Fruit fly (Drosophila melanogaster) whole organism, larva: ENCODE measurements around the gene eIF2beta.
A peak's percentile ranks its signal among the peaks of the same experiment; 100 is the strongest.

Source experiments
- noc ChIP-seq: fragments of 200-800 bp; sonication (Bioruptor generic); optimal IDR thresholded peaks from 3 replicates; lab custom pipeline; 2019; ENCODE audit warnings: missing biosample characterization, mild to moderate bottlenecking, missing genetic modification characterization, moderate library complexity

The eIF2beta gene

DNA sequence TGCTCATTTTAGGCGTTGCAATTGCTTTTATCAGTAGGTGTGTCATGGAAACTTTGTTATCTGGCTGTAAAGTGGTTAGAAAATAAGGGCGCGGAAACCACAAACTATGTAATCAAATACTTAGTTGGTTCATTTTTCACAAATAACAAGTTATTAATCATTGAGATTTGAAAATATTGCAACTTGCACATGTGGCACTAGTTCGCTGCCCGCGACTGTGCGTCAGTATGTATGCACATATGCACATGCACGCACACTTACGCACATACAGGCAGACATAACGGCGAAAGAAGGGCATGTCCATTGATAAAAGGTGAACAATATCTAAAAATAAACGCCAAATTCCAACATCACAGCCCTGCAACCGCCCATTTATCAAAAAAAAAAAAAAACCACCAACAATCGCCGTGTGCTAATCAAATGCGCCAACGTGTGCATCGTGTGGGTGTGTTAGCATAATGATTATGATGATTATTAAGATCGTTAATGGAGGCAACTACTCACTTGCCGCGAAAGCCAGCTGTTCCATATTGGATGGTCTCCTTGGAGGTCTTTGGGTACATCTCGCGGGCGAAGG, 3.0 kb upstream of the eIF2beta start:
- TF ChIP-seq noc (tag; lab: Kevin White, UChicago), result no peak

DNA sequence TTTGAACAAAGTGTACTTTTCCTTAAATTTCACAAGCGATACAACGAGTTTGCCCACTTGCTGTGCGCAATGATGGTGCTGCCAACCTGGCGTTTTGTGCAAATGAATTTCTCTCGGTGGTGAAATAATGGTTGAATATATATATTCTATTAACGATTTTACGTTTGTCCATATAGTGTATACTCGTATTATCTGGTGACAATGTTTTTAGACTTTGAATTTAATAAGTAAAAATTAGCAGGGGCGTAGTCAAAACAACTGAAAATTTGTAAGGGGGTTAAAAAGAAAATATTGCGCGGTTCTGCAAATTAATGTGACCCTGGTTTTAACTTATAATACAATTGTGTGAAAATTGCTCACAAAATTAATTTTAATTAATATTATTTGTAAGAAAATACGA, 2.6 kb downstream of the eIF2beta start, which contains the start of the genes ver and Gcn5:
ver (plus strand) TSS at position 47 of the 400 bp plus-strand sequence.
Gcn5 (minus strand) TSS at position 74 of the 400 bp plus-strand sequence.
- peak; percentile 94 for TF ChIP-seq noc (tag; lab: Kevin White, UChicago)

DNA sequence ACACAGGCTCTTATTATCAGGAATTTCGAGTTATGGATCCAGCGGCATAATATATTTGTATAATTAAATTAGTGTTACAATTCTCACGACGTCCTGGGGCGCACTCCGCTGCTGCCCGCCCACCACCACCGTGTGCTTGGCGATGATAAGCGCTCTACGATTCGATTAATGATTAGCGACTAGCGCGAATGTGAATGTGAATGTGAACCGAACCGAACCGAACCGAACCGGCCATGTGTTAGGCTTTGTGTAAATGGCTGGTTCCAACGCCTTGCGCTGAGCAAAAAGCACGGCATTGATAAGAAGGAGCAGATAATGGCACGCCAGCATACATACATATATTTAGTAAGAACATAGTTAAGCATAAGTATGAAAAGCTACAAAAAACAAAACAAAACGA, 7.2 kb downstream of the eIF2beta start:
- no peak for TF ChIP-seq noc (tag; lab: Kevin White, UChicago)

DNA sequence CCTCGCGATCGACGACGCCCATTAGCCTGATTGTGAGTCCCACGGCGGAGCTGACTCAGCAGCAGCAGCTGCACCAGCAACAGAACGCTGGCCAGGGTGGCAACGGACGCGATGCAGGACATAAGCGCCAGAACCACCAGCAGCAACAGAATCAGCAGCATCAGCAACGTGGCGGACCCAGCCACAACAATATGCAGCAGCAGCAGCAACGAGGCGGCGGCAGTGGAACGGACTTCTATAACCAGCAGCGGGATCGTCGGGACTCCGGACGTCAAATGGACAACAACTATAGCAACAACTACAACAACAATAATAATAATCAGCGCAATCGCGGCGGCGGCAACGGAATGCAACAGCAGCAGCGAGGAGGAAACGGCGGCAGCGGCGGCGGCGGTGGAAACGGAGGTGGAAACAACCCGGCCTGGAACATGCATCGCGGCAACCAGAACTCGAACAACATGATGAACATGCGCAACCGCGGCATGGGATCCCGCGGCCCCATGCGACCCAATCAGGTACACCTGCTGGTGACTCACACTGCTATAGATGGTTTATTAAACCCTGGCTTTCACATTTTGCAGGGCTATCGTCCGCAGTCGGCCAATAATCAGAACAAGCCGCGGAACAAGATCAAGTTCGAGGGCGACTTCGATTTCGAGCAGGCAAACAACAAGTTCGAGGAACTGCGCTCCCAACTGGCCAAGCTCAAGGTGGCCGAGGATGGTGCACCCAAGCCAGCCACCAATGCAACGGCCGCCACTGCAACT, 8.9 kb downstream of the eIF2beta start:
- no peak for TF ChIP-seq noc (tag; lab: Kevin White, UChicago)

DNA sequence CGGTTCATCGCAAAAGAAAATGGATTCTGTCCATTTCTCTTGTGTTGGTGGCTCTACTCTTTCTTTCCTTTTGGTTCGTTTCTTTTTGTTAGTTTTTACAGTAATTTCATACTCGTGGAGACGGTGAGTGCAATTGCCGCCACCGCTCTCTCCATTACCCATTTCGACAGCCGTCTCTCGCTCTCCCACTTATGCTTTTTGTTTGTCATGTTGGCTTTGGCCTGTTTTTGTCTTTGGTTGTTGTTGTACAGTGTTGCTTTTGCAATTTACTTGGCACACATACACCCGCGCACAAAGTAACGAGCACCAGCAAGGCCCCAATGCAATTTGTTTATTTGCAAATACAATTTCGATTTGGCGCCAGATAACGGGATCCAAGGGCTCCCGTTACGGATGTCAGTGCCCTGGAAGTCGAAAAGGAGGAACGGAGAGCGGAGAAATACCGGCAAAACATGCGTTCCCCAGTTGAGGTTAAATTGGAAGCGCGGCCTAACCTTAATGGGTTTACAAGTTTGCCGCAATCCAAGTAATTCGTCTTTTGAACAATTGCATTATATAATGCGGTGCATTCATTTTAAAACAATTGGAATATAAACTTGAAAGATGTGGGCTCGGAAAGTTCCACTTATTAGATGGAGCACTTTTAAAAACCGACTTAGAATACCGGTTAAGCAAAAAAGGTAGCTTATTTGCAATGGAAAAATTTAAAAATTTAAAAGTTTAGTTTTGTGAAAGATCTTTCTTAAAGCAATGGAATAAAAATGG, 10.7 kb downstream of the eIF2beta start:
- TF ChIP-seq noc (tag; lab: Kevin White, UChicago), result no peak

DNA sequence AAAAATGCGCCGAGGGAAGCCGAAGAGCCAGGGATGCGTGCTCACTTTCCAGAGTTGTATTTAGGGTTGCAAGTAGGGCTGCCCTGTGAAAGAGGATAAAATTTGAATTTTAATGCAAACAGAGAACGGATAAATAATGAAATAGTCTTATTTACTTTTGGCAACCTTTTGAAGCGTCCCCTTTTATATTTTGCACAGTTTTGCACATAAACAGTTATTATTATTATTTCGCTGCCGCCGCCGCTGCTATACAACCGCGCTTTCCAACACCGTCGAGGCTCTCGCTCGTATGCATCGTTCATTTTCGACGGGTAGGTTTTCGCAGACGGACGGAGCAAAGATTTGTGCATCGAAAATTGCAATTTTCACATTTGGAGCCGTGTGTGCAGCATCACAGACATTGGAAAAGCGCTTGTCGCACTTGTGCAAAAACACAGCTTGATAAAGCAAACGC, 11.7 kb downstream of the eIF2beta start, which contains the start of the genes sti and tral:
sti (minus strand) TSS at position 54 of the 454 bp plus-strand sequence.
tral (plus strand) TSS at position 298 of the 454 bp plus-strand sequence.
- TF ChIP-seq noc (tag; lab: Kevin White, UChicago), result peak; percentile 78

DNA sequence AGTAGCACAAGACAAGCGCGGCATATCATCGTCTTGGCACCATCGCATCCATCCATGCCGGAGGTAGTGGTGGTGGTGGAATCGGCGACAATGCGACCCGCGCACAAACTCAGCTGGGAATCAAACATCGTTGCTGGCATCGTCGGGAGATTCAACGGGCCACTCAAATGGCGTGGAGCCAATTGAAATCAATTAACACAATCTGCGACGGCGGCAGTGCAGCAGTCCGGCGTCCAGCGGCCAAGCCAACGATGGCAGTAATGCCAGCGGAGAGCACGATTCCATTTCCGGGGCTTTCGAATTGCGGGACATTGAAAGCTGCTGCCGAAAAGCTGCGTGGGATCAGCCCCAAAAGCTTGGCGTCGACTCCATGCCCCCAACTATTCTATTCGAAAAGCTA, 19.0 kb downstream of the eIF2beta start, which contains the start of gene CG10654:
CG10654 (minus strand) TSS at position 270 of the 400 bp plus-strand sequence.
- TF ChIP-seq noc (tag; lab: Kevin White, UChicago), result no peak

DNA sequence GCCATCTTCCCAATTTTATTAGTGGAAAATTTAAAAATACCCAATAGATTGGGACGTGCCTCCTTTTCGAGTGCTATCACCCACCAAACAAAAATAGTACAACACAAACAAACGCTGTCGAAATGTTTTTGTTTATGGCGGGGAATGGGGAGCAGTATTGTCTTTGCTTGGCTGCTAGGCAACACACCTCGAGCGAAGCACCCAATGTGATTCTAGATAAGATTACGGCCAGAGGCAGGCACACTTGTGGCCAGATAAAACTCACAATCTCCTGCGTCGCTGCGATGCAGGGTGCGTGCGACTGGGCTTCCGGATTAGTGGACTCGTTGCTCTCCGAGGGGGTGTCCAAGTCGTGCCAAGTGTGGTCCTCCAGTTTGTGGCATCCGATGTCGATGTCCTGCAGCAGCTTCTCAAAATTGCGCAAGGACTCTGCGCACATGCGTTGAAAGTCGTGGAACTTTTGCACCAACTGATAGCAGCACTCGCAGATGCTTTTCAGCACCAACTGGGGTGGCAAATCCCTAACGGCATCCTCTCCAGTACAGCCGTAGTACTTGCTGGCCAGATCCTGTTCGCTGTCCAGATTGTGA, 19.5 kb downstream of the eIF2beta start:
- TF ChIP-seq noc (tag; lab: Kevin White, UChicago), result peak; percentile 20

DNA sequence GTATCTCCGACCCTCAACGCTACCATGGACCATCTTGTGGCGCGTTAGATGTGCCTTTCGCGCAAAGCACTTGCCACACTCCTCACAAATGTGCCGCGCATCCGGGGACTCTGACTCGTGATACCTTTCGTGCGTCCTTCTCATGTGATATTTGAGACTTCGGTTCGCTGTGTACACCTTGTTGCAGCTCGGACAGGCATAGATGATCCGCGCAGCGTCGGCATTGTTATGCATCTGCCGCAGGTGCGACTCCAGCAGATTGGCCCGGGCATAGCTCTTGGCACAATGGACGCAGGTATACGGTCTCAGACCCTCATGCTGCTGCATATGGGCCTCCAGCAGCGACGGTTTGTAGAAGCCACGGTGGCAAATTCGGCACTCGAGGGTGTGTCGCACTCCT, 20.5 kb downstream of the eIF2beta start:
- TF ChIP-seq noc (tag; lab: Kevin White, UChicago), result no peak

DNA sequence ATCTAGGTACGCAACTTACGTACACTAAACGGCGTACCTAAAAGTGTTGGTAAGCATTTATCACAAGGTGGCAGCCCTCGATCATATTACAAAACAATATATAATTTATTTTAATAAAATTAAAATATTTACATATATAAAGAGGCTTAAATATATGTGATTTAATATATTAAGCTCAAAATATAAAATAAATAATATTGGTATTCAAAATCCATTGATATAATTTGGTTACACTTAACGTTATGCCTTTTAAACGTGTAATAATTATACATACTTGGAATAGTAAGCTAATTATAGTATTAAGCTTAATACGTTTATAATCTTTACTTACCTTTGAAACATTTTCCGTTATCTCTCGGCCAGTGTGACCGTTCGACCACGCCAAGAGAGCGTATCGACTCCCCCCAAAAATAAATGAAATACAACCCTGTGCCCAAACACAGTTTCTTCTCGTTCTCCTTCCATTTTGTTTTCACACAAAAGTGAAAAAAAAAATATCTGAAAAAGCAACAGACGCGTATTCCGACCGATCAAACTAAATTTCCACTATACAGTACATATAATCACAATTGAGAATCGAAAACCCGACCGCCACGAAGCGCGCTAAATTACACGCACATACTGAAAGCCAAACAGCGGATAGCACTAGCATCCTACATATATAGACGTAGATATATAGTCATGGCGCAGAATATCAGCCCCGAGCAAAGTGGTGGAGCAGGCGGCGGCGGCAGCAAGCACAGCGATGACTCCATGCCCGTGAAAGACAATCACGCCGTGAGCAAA, 22.5 kb downstream of the eIF2beta start, which contains the start of the genes CG10646 and vih:
CG10646 (minus strand) TSS at position 30 of the 786 bp plus-strand sequence.
vih (plus strand) TSS at position 428 of the 786 bp plus-strand sequence.
- no peak for TF ChIP-seq noc (tag; lab: Kevin White, UChicago)

DNA sequence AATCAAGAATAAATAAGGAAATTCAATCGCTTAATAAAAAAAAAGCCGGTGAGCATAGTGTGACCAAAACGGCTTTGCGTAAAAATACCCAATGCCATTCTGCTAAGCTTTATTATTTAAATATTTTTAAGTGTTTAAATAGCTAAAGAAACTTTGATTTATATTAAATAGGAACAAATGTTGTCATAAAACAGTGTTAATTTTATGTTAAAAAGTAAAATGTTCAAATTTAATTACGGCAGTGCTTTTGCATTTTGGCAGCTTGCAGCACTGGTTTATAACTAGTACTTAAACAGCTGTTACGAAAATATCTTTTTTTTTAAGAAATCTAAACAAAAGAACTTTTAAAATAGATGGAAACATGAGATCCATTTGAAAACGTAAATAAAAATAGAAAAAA, 25.3 kb downstream of the eIF2beta start, which contains the start of the genes CG10638 and CG10681:
CG10638 (minus strand) TSS at position 63 of the 400 bp plus-strand sequence.
CG10681 (plus strand) TSS at position 265 of the 400 bp plus-strand sequence.
- no peak for TF ChIP-seq noc (tag; lab: Kevin White, UChicago)

DNA sequence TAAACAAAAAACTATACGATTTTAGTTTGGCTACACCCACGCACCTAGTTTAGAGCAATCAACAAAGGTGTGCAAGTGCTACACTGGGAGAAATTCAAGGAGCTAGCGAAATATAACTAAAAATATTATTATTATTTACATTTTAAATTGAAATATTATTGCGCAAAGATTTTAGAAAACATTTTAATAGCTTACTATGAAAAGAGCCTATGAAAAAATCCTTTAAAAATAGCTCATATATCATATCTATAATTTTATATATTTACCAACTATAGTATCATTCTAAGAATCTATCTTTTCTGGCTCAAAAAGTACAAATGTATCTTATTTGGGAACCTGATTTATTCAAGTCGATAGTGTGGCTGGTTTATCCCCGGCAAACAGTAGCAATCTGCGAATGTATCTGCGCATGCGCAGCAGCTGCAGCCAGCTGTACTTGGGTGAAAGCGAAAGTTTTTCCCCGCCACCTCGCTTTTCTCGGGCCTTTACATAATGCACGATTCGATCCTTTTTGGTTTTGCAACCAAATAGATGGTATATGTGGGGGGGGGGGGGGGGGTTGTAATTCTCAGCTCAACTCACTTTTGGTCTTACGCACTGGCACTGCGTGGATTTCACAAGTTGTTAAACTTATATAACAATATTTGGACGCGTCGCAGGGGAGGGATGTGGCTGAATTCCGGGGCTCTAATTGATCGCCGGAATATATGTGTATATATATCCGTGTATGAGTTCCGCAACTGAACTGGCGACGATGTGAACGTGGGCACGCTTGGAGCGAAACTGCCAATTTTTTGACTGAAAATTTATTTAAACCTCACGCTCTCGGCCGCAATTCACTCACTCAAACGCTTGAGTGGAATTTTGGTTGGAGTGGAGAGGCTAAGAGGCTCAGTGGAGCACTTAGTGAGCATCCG, 29.8 kb downstream of the eIF2beta start, which contains the start of gene CG10657:
CG10657 (minus strand) TSS at position 789 of the 917 bp plus-strand sequence.
- TF ChIP-seq noc (tag; lab: Kevin White, UChicago), result no peak

DNA sequence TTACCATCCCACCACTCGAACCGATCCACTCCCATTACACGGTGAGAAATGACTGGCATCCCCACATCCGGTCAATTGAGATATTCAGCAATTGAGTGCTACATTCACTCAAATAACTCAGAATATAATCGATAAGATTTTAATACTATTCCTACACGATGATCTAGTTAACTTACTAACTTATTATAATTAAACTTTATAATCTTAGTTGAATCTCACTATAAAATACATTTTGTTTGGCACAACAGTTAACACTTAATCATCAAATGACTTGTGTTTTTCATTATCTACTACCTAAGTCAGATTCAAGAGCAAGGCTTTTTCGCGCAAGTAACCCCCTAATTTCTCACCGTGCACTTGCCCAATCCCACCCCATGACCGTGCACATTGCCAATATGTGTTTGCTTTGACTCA, 31.2 kb downstream of the eIF2beta start:
- TF ChIP-seq noc (tag; lab: Kevin White, UChicago), result peak; percentile 2
